Fruit fly (Drosophila melanogaster) whole organism, adult: Measurements from ENCODE around the gene NdufA3.

Source experiments
- CG11617 ChIP-seq: fragments of 200-800 bp; sonication (Bioruptor generic); optimal IDR thresholded peaks from 2 replicates; lab custom pipeline; 2017; ENCODE audit warnings: mild to moderate bottlenecking, missing biosample characterization, missing genetic modification reagents, missing genetic modification characterization
- Crg-1 ChIP-seq: fragments of 200-800 bp; sonication (Bioruptor generic); optimal IDR thresholded peaks from 2 replicates; lab custom pipeline; 2016; ENCODE audit warnings: missing biosample characterization, missing genetic modification characterization

- TF ChIP-seq Crg-1 (GFP tag; lab: Kevin White, UChicago) = no peak
- no peak for TF ChIP-seq CG11617 (GFP tag; lab: Kevin White, UChicago)
Measured at dm6 chrX:9128012-9128280, 31.9 kb downstream of the NdufA3 start.
